Worm (Caenorhabditis elegans) whole organism, young adult: ENCODE data around the gene spe-45.

Experiments
- B0019.2 ChIP-seq: fragments of 200-800 bp; sonication (Bioruptor generic); conservative IDR thresholded peaks from 2 replicates; pipeline ENCODE4 v1.3.6; 2022; ENCODE audit warnings: missing genetic modification reagents, missing genetic modification characterization, missing compliant biosample characterization
- C06A6.2 ChIP-seq: fragments of 200-800 bp; sonication (Bioruptor generic); conservative IDR thresholded peaks from 2 replicates; pipeline ENCODE4 v1.3.6; 2022; ENCODE audit warnings: missing genetic modification characterization, missing compliant biosample characterization
- D2030.7 ChIP-seq: fragments of 200-800 bp; sonication (Bioruptor generic); IDR thresholded peaks from 2 replicates; pipeline ENCODE4 v1.3.6; 2022; ENCODE audit warnings: missing genetic modification reagents, missing genetic modification characterization, missing compliant biosample characterization
- F10E7.11 ChIP-seq: sonication (generic microtip); optimal IDR thresholded peaks from 2 replicates; lab custom pipeline; 2017; ENCODE audit warnings: mild to moderate bottlenecking, missing genetic modification characterization, moderate library complexity, missing compliant biosample characterization
- F23B12.7 ChIP-seq: sonication (generic microtip); optimal IDR thresholded peaks from 2 replicates; lab custom pipeline; 2017; ENCODE audit warnings: missing genetic modification characterization, mild to moderate bottlenecking, missing compliant biosample characterization, antibody characterized with exemption, moderate library complexity; ENCODE audit not compliant: insufficient read depth
- F33H1.4 ChIP-seq: fragments of 200-800 bp; sonication (Bioruptor generic); IDR thresholded peaks from 2 replicates; pipeline ENCODE4 v1.3.6; 2022; ENCODE audit warnings: missing genetic modification reagents, missing genetic modification characterization, missing compliant biosample characterization
- F37B4.10 ChIP-seq: fragments of 200-800 bp; sonication (Bioruptor generic); IDR thresholded peaks from 2 replicates; pipeline ENCODE4 v1.3.6; 2022; ENCODE audit warnings: missing genetic modification characterization, missing compliant biosample characterization
- F52B5.7 ChIP-seq: sonication (generic microtip); optimal IDR thresholded peaks from 2 replicates; lab custom pipeline; 2016; ENCODE audit warnings: mild to moderate bottlenecking, missing genetic modification characterization, missing compliant biosample characterization
- K12H6.12 ChIP-seq: fragments of 200-800 bp; sonication (Bioruptor generic); optimal IDR thresholded peaks from 2 replicates; lab custom pipeline; 2018; ENCODE audit warnings: mild to moderate bottlenecking, missing genetic modification characterization, missing compliant biosample characterization
- Y53F4B.3 ChIP-seq: fragments of 200-800 bp; sonication (Bioruptor generic); IDR thresholded peaks from 2 replicates; pipeline ENCODE4 v1.3.6; 2022; ENCODE audit warnings: missing genetic modification reagents, missing genetic modification characterization, missing compliant biosample characterization
- Y56A3A.18 ChIP-seq: fragments of 200-800 bp; sonication (Bioruptor generic); IDR thresholded peaks from 2 replicates; pipeline ENCODE4 v1.3.6; 2022; ENCODE audit warnings: missing genetic modification reagents, missing genetic modification characterization, missing compliant biosample characterization
- Y67H2A.10 ChIP-seq: fragments of 200-800 bp; sonication (Bioruptor generic); conservative IDR thresholded peaks from 2 replicates; pipeline ENCODE4 v1.3.6; 2022; ENCODE audit warnings: missing genetic modification reagents, missing genetic modification characterization, missing compliant biosample characterization
- Y79H2A.3 ChIP-seq: fragments of 200-800 bp; sonication (Bioruptor generic); conservative IDR thresholded peaks from 2 replicates; pipeline ENCODE4 v1.3.6; 2022; ENCODE audit warnings: missing genetic modification reagents, missing genetic modification characterization, missing compliant biosample characterization
- Y95B8A.8 ChIP-seq: fragments of 200-800 bp; sonication (Bioruptor generic); IDR thresholded peaks from 2 replicates; pipeline ENCODE4 v1.3.6; 2022; ENCODE audit warnings: missing genetic modification reagents, missing genetic modification characterization, missing compliant biosample characterization
- ZK185.1 ChIP-seq: sonication (generic microtip); optimal IDR thresholded peaks from 2 replicates; lab custom pipeline; 2016; ENCODE audit warnings: mild to moderate bottlenecking, missing genetic modification characterization, missing compliant biosample characterization; ENCODE audit not compliant: poor library complexity, severe bottlenecking
- attf-5 ChIP-seq: fragments of 200-800 bp; sonication (Bioruptor generic); optimal IDR thresholded peaks from 2 replicates; lab custom pipeline; 2018; ENCODE audit warnings: mild to moderate bottlenecking, missing genetic modification characterization, missing compliant biosample characterization
- bed-1 ChIP-seq: fragments of 200-800 bp; sonication (Bioruptor generic); IDR thresholded peaks from 2 replicates; pipeline ENCODE4 v1.3.6; 2022; ENCODE audit warnings: missing genetic modification reagents, missing genetic modification characterization, missing compliant biosample characterization
- cebp-2 ChIP-seq: fragments of 200-800 bp; sonication (Bioruptor generic); IDR thresholded peaks from 2 replicates; pipeline ENCODE4 v1.3.6; 2022; ENCODE audit warnings: missing genetic modification characterization, missing compliant biosample characterization
- ceh-79 ChIP-seq: sonication (generic microtip); optimal IDR thresholded peaks from 2 replicates; lab custom pipeline; 2017; ENCODE audit warnings: mild to moderate bottlenecking, missing genetic modification characterization, missing compliant biosample characterization
- chd-7 ChIP-seq: sonication (generic microtip); optimal IDR thresholded peaks from 2 replicates; lab custom pipeline; 2016; ENCODE audit warnings: mild to moderate bottlenecking, missing genetic modification characterization, moderate library complexity, missing compliant biosample characterization
- die-1 ChIP-seq: sonication (generic microtip); optimal IDR thresholded peaks from 2 replicates; lab custom pipeline; 2016; ENCODE audit warnings: missing genotype, mild to moderate bottlenecking, missing genetic modification characterization, missing compliant biosample characterization
- dpff-1 ChIP-seq: sonication (generic microtip); optimal IDR thresholded peaks from 2 replicates; lab custom pipeline; 2017; ENCODE audit warnings: mild to moderate bottlenecking, missing genetic modification characterization, missing compliant biosample characterization
- dpl-1 ChIP-seq: fragments of 150-350 bp; optimal IDR thresholded peaks from 2 replicates; lab custom pipeline; 2014; ENCODE audit warnings: missing biosample characterization, missing genetic modification reagents, missing genetic modification characterization
- efl-1 ChIP-seq: fragments of 150-350 bp; optimal IDR thresholded peaks from 2 replicates; lab custom pipeline; 2014; ENCODE audit warnings: missing biosample characterization, missing genetic modification reagents, missing genetic modification characterization
- egl-44 ChIP-seq: fragments of 200-800 bp; sonication (Bioruptor generic); IDR thresholded peaks from 2 replicates; pipeline ENCODE4 v1.3.6; 2022; ENCODE audit warnings: missing genetic modification reagents, missing genetic modification characterization, missing compliant biosample characterization
- fkh-3 ChIP-seq: sonication (generic microtip); optimal IDR thresholded peaks from 2 replicates; lab custom pipeline; 2016; ENCODE audit warnings: mild to moderate bottlenecking, missing genetic modification characterization, missing compliant biosample characterization
- hmg-1.2 ChIP-seq: fragments of 200-800 bp; sonication (Bioruptor generic); IDR thresholded peaks from 2 replicates; pipeline ENCODE4 v1.3.6; 2022; ENCODE audit warnings: missing genetic modification reagents, missing genetic modification characterization, missing compliant biosample characterization
- hrde-1 ChIP-seq: sonication (generic microtip); optimal IDR thresholded peaks from 2 replicates; lab custom pipeline; 2016; ENCODE audit warnings: missing genetic modification characterization, mild to moderate bottlenecking, missing compliant biosample characterization, moderate library complexity, missing genotype, missing genetic modification reagents, borderline replicate concordance
- hsf-1 ChIP-seq: fragments of 200-800 bp; sonication (Bioruptor generic); IDR thresholded peaks from 2 replicates; pipeline ENCODE4 v1.3.6; 2022; ENCODE audit warnings: missing genetic modification reagents, missing genetic modification characterization, missing compliant biosample characterization
- lin-35 ChIP-seq, 3 experiments: fragments of 150-350 bp in 2 of 3; sonication (generic microtip) in 1 of 3; optimal IDR thresholded peaks; 2 replicates each; lab custom pipeline; 2014 to 2018; ENCODE audit warnings: missing biosample characterization in 3 of 3, missing genetic modification characterization in 3 of 3, missing genetic modification reagents in 3 of 3
- lir-1 ChIP-seq: fragments of 200-800 bp; sonication (Bioruptor generic); conservative IDR thresholded peaks from 2 replicates; pipeline ENCODE4 v1.3.6; 2022; ENCODE audit warnings: missing genetic modification reagents, missing genetic modification characterization, missing compliant biosample characterization
- lsy-27 ChIP-seq: sonication (generic microtip); optimal IDR thresholded peaks from 2 replicates; lab custom pipeline; 2017; ENCODE audit warnings: missing genetic modification characterization, mild to moderate bottlenecking, missing compliant biosample characterization, antibody characterized with exemption, missing genotype, borderline replicate concordance; ENCODE audit not compliant: insufficient read depth
- madf-3 ChIP-seq: fragments of 200-800 bp; sonication (Bioruptor generic); IDR thresholded peaks from 2 replicates; pipeline ENCODE4 v1.3.6; 2022; ENCODE audit warnings: missing genetic modification reagents, missing genetic modification characterization, missing compliant biosample characterization
- madf-6 ChIP-seq: fragments of 200-800 bp; sonication (Bioruptor generic); IDR thresholded peaks from 2 replicates; pipeline ENCODE4 v1.3.6; 2022; ENCODE audit warnings: missing genetic modification reagents, missing genetic modification characterization, missing compliant biosample characterization
- nfya-1 ChIP-seq: sonication (generic microtip); optimal IDR thresholded peaks from 2 replicates; lab custom pipeline; 2017; ENCODE audit warnings: antibody characterized with exemption, missing compliant biosample characterization, missing genetic modification characterization, borderline replicate concordance; ENCODE audit not compliant: insufficient read depth
- nfyb-1 ChIP-seq: fragments of 200-800 bp; sonication (Bioruptor generic); IDR thresholded peaks from 2 replicates; pipeline ENCODE4 v1.3.6; 2022; ENCODE audit warnings: missing genetic modification reagents, missing genetic modification characterization, missing compliant biosample characterization
- nhr-179 ChIP-seq: sonication (generic microtip); optimal IDR thresholded peaks from 2 replicates; lab custom pipeline; 2016; ENCODE audit warnings: mild to moderate bottlenecking, missing genetic modification characterization, missing compliant biosample characterization
- rpc-1 ChIP-seq, 2 experiments: fragments of 150-350 bp in 1 of 2; sonication (generic microtip) in 1 of 2; optimal IDR thresholded peaks; 2 replicates each; lab custom pipeline; 2014 to 2018; ENCODE audit warnings: missing biosample characterization in 1 of 2, missing genetic modification characterization in 1 of 2, missing genetic modification reagents in 1 of 2, missing genotype in 1 of 2
- sdz-38 ChIP-seq: sonication (generic microtip); optimal IDR thresholded peaks from 2 replicates; lab custom pipeline; 2016; ENCODE audit warnings: missing genotype, missing genetic modification characterization, missing compliant biosample characterization
- snpc-1.3 ChIP-seq: sonication (generic microtip); optimal IDR thresholded peaks from 2 replicates; lab custom pipeline; 2017; ENCODE audit warnings: missing genetic modification characterization, mild to moderate bottlenecking, missing compliant biosample characterization, antibody characterized with exemption, moderate library complexity, missing genotype, missing genetic modification reagents; ENCODE audit not compliant: insufficient read depth
- snpc-4 ChIP-seq, 5 experiments: fragments of 150-350 bp in 1 of 5; sonication (generic microtip) in 4 of 5; optimal IDR thresholded peaks; 2 replicates each; lab custom pipeline; 2014 to 2018; ENCODE audit warnings: missing genetic modification characterization in 5 of 5, missing biosample characterization in 3 of 5, antibody characterized with exemption in 2 of 5, mild to moderate bottlenecking in 2 of 5, missing compliant biosample characterization in 2 of 5, missing genotype in 2 of 5, moderate library complexity in 2 of 5, missing genetic modification reagents in 1 of 5
- somi-1 ChIP-seq: fragments of 200-800 bp; sonication (Bioruptor generic); optimal IDR thresholded peaks from 2 replicates; lab custom pipeline; 2018; ENCODE audit warnings: mild to moderate bottlenecking, missing genetic modification characterization, missing compliant biosample characterization
- zim-3 ChIP-seq: sonication (generic microtip); optimal IDR thresholded peaks from 2 replicates; lab custom pipeline; 2017; ENCODE audit warnings: mild to moderate bottlenecking, missing genetic modification characterization, moderate library complexity, missing compliant biosample characterization
- ztf-18 ChIP-seq: sonication (generic microtip); optimal IDR thresholded peaks from 2 replicates; lab custom pipeline; 2016; ENCODE audit warnings: missing genotype, mild to moderate bottlenecking, missing genetic modification characterization, missing compliant biosample characterization

spe-45 gene

ce11 chrIV:12417536-12418195 is 27.8 kb upstream of the spe-45 start, which contains the start of gene F08G5.3 (continued):
- peak; percentile 59 for TF ChIP-seq somi-1
- peak; percentile 73 for TF ChIP-seq zim-3 (tag; lab: Kevin White, UChicago)
- TF ChIP-seq F37B4.10 (GFP tag; lab: Robert Waterston, UW) = 0 out of 2 replicates have a peak, but pooled peaks have one; percentile 59
- TF ChIP-seq attf-5 (GFP tag; lab: Kevin White, UChicago) = peak; percentile 63
- TF ChIP-seq hrde-1 (tag; lab: Kevin White, UChicago) = peak; percentile 67
- peak; percentile 73 for TF ChIP-seq F23B12.7 (tag; lab: Kevin White, UChicago)
- no peak for TF ChIP-seq Y95B8A.8 (GFP tag; lab: Robert Waterston, UW)
- peak; percentile 52; the same call in 1 of the 2 replicates for TF ChIP-seq F33H1.4
- no peak for TF ChIP-seq dpff-1 (tag; lab: Kevin White, UChicago)
- no peak for TF ChIP-seq lir-1 (GFP tag; lab: Robert Waterston, UW)
- peak; percentile 43; the same call in 1 of the 2 replicates for TF ChIP-seq madf-6 (GFP tag; lab: Robert Waterston, UW)
- TF ChIP-seq cebp-2 (GFP tag; lab: Robert Waterston, UW) = peak; percentile 90; the same call in 1 of the 2 replicates
- TF ChIP-seq K12H6.12 (tag; lab: Kevin White, UChicago) = peak; percentile 21
- TF ChIP-seq ceh-79 (tag; lab: Kevin White, UChicago) = peak; percentile 27
- peak; percentile 43 for TF ChIP-seq F52B5.7 (tag; lab: Kevin White, UChicago)
- no peak for TF ChIP-seq sdz-38 (tag; lab: Kevin White, UChicago)
- TF ChIP-seq F10E7.11 (tag; lab: Kevin White, UChicago) = no peak
- no peak for TF ChIP-seq Y67H2A.10 (GFP tag; lab: Robert Waterston, UW)
- peak; percentile 67 for TF ChIP-seq hmg-1.2 (GFP tag; lab: Robert Waterston, UW)
- TF ChIP-seq snpc-4 (GFP tag; optimal IDR thresholded peaks at IDR 0.05; lab: Kevin White, UChicago) = peak; percentile 82
- peak; percentile 14 to 81 (median 64) for TF ChIP-seq snpc-4 (tag; optimal IDR thresholded peaks at IDR 0.05; lab: Kevin White, UChicago)
- TF ChIP-seq B0019.2 = peak; percentile 60; the same call in 1 of the 2 replicates
- peak; percentile 27; the same call in 1 of the 2 replicates for TF ChIP-seq egl-44
- no peak for TF ChIP-seq efl-1 (GFP tag; lab: Kevin White, UChicago)
- peak; percentile 47 for TF ChIP-seq chd-7
- 0 out of 2 replicates have a peak, but pooled peaks have one; percentile 43 for TF ChIP-seq Y53F4B.3 (GFP tag; lab: Robert Waterston, UW)
- TF ChIP-seq nfyb-1 (GFP tag; lab: Robert Waterston, UW) = peak; percentile 84
- peak; percentile 91 for TF ChIP-seq D2030.7 (GFP tag; lab: Robert Waterston, UW)
- peak; percentile 66 for TF ChIP-seq ztf-18 (tag; lab: Kevin White, UChicago)
- TF ChIP-seq lsy-27 (tag; lab: Kevin White, UChicago) = no peak
- 0 out of 2 replicates have a peak, but pooled peaks have one; percentile 68 for TF ChIP-seq bed-1 (GFP tag; lab: Robert Waterston, UW)
- peak in 1 of 3 experiments; percentile 77 for TF ChIP-seq lin-35 (GFP tag; optimal IDR thresholded peaks at IDR 0.05; lab: Kevin White, UChicago)
- no peak for TF ChIP-seq nfya-1 (tag; lab: Kevin White, UChicago)
- TF ChIP-seq hsf-1 (GFP tag; lab: Robert Waterston, UW) = peak; percentile 57; the same call in 1 of the 2 replicates
- TF ChIP-seq madf-3 (GFP tag; lab: Robert Waterston, UW) = 0 out of 2 replicates have a peak, but pooled peaks have one; percentile 47
- peak; percentile 89 for TF ChIP-seq die-1 (tag; lab: Kevin White, UChicago)
- peak; percentile 74 for TF ChIP-seq snpc-1.3
- peak; percentile 63 for TF ChIP-seq ZK185.1 (tag; lab: Kevin White, UChicago)
- 0 out of 2 replicates have a peak, but pooled peaks have one; percentile 21 for TF ChIP-seq C06A6.2 (GFP tag; lab: Robert Waterston, UW)
- TF ChIP-seq rpc-1 (optimal IDR thresholded peaks at IDR 0.05; lab: Kevin White, UChicago) = peak; percentile 95
- peak; percentile 95 for TF ChIP-seq rpc-1 (tag; optimal IDR thresholded peaks at IDR 0.05; lab: Kevin White, UChicago)
- TF ChIP-seq fkh-3 (tag; lab: Kevin White, UChicago) = peak; percentile 47
- TF ChIP-seq nhr-179 = no peak
- no peak for TF ChIP-seq Y79H2A.3 (GFP tag; lab: Robert Waterston, UW)
- 0 out of 2 replicates have a peak, but pooled peaks have one; percentile 62 for TF ChIP-seq Y56A3A.18 (GFP tag; lab: Robert Waterston, UW)
- peak; percentile 9 for TF ChIP-seq dpl-1
